Fruit fly (Drosophila melanogaster): ENCODE data around the gene CG14563.

Gene CG14563

dm6 chr3L:21828177-21828589, 14.0 kb downstream of the CG14563 start, which contains the start of gene CG32448 (continued):
- TF ChIP-seq CG34376 (GFP tag; optimal IDR thresholded peaks at IDR 0.05) (no peak), tup (GFP tag; optimal IDR thresholded peaks at IDR 0.05) (no peak), her (GFP tag; optimal IDR thresholded peaks at IDR 0.05) (peak; percentile 43), sc (optimal IDR thresholded peaks at IDR 0.05) (no peak), sc (GFP tag; optimal IDR thresholded peaks at IDR 0.05) (no peak), cwo (GFP tag; optimal IDR thresholded peaks at IDR 0.05) (peak; percentile 6), Elba2 (GFP tag; optimal IDR thresholded peaks at IDR 0.05) (no peak), shn (GFP tag; optimal IDR thresholded peaks at IDR 0.05) (peak; percentile 80), CG12155 (GFP tag; optimal IDR thresholded peaks at IDR 0.05) (peak; percentile 65), Eip74EF (GFP tag; optimal IDR thresholded peaks at IDR 0.05) (no peak), slou (GFP tag; optimal IDR thresholded peaks at IDR 0.05) (no peak), CG30403 (GFP tag; optimal IDR thresholded peaks at IDR 0.05) (peak; percentile 73), hbn (GFP tag; IDR thresholded peaks at IDR 0.05; ENCODE audit: partially characterized antibody) (no peak), Dll (GFP tag; IDR thresholded peaks at IDR 0.05; ENCODE audit: partially characterized antibody) (no peak), CG2116 (GFP tag; optimal IDR thresholded peaks at IDR 0.05) (peak; percentile 35), sna (GFP tag; IDR thresholded peaks at IDR 0.05; ENCODE audit: partially characterized antibody) (no peak), ac (GFP tag; optimal IDR thresholded peaks at IDR 0.05) (no peak), Doc2 (GFP tag; IDR thresholded peaks at IDR 0.05) (no peak), CG7786 (GFP tag; optimal IDR thresholded peaks at IDR 0.05) (peak; percentile 66), CG30431 (GFP tag; optimal IDR thresholded peaks at IDR 0.05) (peak; percentile 34), CG14667 (GFP tag; IDR thresholded peaks at IDR 0.05) (peak; percentile 63), ase (GFP tag; IDR thresholded peaks at IDR 0.05) (peak; percentile 68; the same call in 2 of the 3 replicates), grau (tag; optimal IDR thresholded peaks at IDR 0.05) (peak; percentile 98), gsb-n (tag; optimal IDR thresholded peaks at IDR 0.05) (peak; percentile 36), Opbp (GFP tag; IDR thresholded peaks at IDR 0.05; ENCODE audit: partially characterized antibody) (no peak), bbx (GFP tag; IDR thresholded peaks at IDR 0.05; ENCODE audit: partially characterized antibody) (no peak), CG8388 (GFP tag; optimal IDR thresholded peaks at IDR 0.05) (peak; percentile 81), tgo (GFP tag; IDR thresholded peaks at IDR 0.05) (peak; percentile 71), Bdp1 (GFP tag; optimal IDR thresholded peaks at IDR 0.05) (peak; percentile 0), CG15479 (GFP tag; optimal IDR thresholded peaks at IDR 0.05) (no peak), NFAT (GFP tag; IDR thresholded peaks at IDR 0.05) (peak; percentile 84), NC2β (GFP tag; optimal IDR thresholded peaks at IDR 0.05) (peak; percentile 56), vfl (GFP tag; optimal IDR thresholded peaks at IDR 0.05) (no peak), br (optimal IDR thresholded peaks at IDR 0.05) (no peak), Bgb (GFP tag; IDR thresholded peaks at IDR 0.05; ENCODE audit: partially characterized antibody) (no peak), CG7839 (tag; optimal IDR thresholded peaks at IDR 0.05) (peak; percentile 62), Poxn (GFP tag; IDR thresholded peaks at IDR 0.05) (no peak; the same call in 1 of the 2 replicates), CG3838 (GFP tag; optimal IDR thresholded peaks at IDR 0.05) (no peak), ssp (GFP tag; IDR thresholded peaks at IDR 0.05) (peak; percentile 74), CG12219 (GFP tag; optimal IDR thresholded peaks at IDR 0.05) (peak; percentile 21), CG30020 (tag; optimal IDR thresholded peaks at IDR 0.05) (peak; percentile 40), CG3163 (GFP tag; optimal IDR thresholded peaks at IDR 0.05) (peak; percentile 14), CG11093 (GFP tag; IDR thresholded peaks at IDR 0.05) (peak; percentile 67), CG5245 (GFP tag; optimal IDR thresholded peaks at IDR 0.05) (peak; percentile 15), Antp (GFP tag; optimal IDR thresholded peaks at IDR 0.05) (peak; percentile 72), wdn (GFP tag; IDR thresholded peaks at IDR 0.05) (0 out of 2 replicates have a peak, but pooled peaks have one; percentile 49), CG7745 (tag; optimal IDR thresholded peaks at IDR 0.05) (no peak), h (optimal IDR thresholded peaks at IDR 0.05) (no peak), CG10321 (GFP tag; IDR thresholded peaks at IDR 0.05) (no peak), CG12236 (GFP tag; optimal IDR thresholded peaks at IDR 0.05) (peak; percentile 35), CG42726 (GFP tag; IDR thresholded peaks at IDR 0.05; ENCODE audit: partially characterized antibody) (no peak), dpn (GFP tag; optimal IDR thresholded peaks at IDR 0.05) (peak; percentile 64 to 65)

All from whole organism, embryonic.